Worm (Caenorhabditis elegans): ENCODE measurements around the gene srx-88.

- TF ChIP-seq cog-1 (tag; optimal IDR thresholded peaks at IDR 0.05) (no peak), tab-1 (GFP tag; IDR thresholded peaks at IDR 0.05) (no peak), klf-2 (GFP tag; conservative IDR thresholded peaks at IDR 0.05) (no peak), flt-1 (GFP tag; IDR thresholded peaks at IDR 0.05) (no peak), ztf-23 (GFP tag; IDR thresholded peaks at IDR 0.05) (no peak), ref-1 (GFP tag; conservative IDR thresholded peaks at IDR 0.05) (no peak), T22C8.4 (GFP tag; IDR thresholded peaks at IDR 0.05) (no peak), med-1 (GFP tag; optimal IDR thresholded peaks at IDR 0.05; ENCODE audit: insufficient read depth) (no peak)
These were observed 38.0 kb downstream of the srx-88 start for ce11 chrV:11621276-11621675.

Measured in whole organism, midembryonic.